Worm (Caenorhabditis elegans): Measurements from ENCODE around the gene F28B4.1.

DNA sequence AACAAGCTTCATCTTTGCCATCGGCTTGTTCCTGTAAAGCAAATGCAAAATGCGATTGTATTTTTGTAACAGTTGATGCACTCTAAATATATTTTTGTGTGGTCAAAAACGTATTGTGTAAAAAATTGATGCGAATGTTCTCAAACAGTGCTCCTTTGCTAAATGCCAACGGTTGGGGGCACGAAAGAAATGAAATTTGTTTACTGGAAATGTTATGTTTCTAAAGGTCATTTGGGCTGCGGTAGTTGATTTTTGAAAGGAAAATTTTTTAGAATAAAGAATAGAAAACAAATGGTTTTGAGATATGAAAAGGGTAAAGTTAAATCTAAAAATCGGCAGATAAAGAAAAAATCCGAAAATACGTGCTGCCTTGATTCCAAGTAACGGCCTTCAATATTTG, 34.4 kb upstream of the F28B4.1 start, which contains the start of gene C15C7.6:
- no peak for TF ChIP-seq fos-1 (tag; optimal IDR thresholded peaks at IDR 0.05)
- TF ChIP-seq nhr-43 (tag; optimal IDR thresholded peaks at IDR 0.05; ENCODE audit: poor library complexity, severe bottlenecking): no peak
- no peak for TF ChIP-seq nhr-77 (tag; optimal IDR thresholded peaks at IDR 0.05)
- no peak for TF ChIP-seq ama-1 (optimal IDR thresholded peaks at IDR 0.05)
- TF ChIP-seq egl-5 (tag; optimal IDR thresholded peaks at IDR 0.05): no peak
- TF ChIP-seq fkh-10 (GFP tag; optimal IDR thresholded peaks at IDR 0.05): no peak
- no peak for TF ChIP-seq unc-62 (GFP tag; optimal IDR thresholded peaks at IDR 0.05)
- no peak for TF ChIP-seq ceh-9 (tag; optimal IDR thresholded peaks at IDR 0.05)
- TF ChIP-seq aly-2 (tag; optimal IDR thresholded peaks at IDR 0.05): no peak

All from whole organism, L3 larva.